Worm (Caenorhabditis elegans): ENCODE data around the gene vig-1.

DNA sequence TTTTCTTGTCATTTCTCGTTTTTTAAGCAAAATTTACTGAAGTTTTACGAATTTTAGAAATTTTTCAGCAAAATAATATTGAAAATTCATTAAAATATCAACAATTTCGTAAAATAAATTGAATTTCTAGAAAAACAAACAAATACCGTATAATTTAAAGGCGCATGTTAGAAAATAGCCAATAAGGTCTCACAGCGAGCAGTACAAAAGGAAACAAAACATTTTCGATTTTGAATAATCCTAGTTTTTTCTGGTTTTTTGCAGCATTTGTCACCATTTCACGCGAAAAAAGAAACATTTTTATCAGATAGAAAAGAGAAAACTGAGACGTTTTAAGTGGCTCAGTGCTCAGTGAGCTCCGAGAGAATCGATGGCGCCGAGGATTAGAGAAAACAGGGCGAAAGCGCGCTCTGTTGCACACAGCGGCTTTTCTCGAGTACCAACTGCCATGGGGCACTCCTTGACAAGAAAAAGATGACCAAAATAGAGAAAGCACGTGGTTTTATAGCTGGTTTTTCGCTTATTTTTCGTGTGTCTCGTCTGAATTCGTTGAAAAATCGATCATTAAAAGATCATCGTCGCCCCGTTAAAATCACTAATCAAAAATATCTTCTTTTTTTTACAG is 10.8 kb upstream of the vig-1 start, which contains the start of the genes alh-6 and fcho-1:
- no peak for TF ChIP-seq hmbx-1 (tag; optimal IDR thresholded peaks at IDR 0.05)
- no peak for TF ChIP-seq tbx-11 (GFP tag; IDR thresholded peaks at IDR 0.05)
- TF ChIP-seq scrt-1 (GFP tag; IDR thresholded peaks at IDR 0.05): no peak
- no peak for TF ChIP-seq ama-1 (optimal IDR thresholded peaks at IDR 0.05)
- no peak for TF ChIP-seq pes-1 (GFP tag; IDR thresholded peaks at IDR 0.05)
- no peak for TF ChIP-seq flt-1 (GFP tag; IDR thresholded peaks at IDR 0.05)
- no peak for TF ChIP-seq hmg-4 (GFP tag; optimal IDR thresholded peaks at IDR 0.05)
- TF ChIP-seq tbx-37 (GFP tag; conservative IDR thresholded peaks at IDR 0.05): no peak
- no peak for TF ChIP-seq F13C5.2 (tag; optimal IDR thresholded peaks at IDR 0.05)
- no peak for TF ChIP-seq ceh-36 (tag; optimal IDR thresholded peaks at IDR 0.05)
- TF ChIP-seq aly-1 (tag; optimal IDR thresholded peaks at IDR 0.05): no peak
